Worm (Caenorhabditis elegans): ENCODE measurements around the gene K08E4.8.

ce11 chrIV:12075497-12075896, 14.4 kb upstream of the K08E4.8 start, which contains the start of gene K08E4.7:
- TF ChIP-seq ama-1 (optimal IDR thresholded peaks at IDR 0.05) (no peak), fkh-2 (tag; optimal IDR thresholded peaks at IDR 0.05) (no peak), fkh-10 (GFP tag; optimal IDR thresholded peaks at IDR 0.05) (no peak), ztf-4 (tag; optimal IDR thresholded peaks at IDR 0.05) (no peak), pha-4 (tag; optimal IDR thresholded peaks at IDR 0.05) (no peak), nhr-237 (tag; optimal IDR thresholded peaks at IDR 0.05) (no peak), ztf-11 (tag; optimal IDR thresholded peaks at IDR 0.05) (no peak), lin-15B (tag; optimal IDR thresholded peaks at IDR 0.05) (no peak), jun-1 (tag; optimal IDR thresholded peaks at IDR 0.05) (no peak)

Data from whole organism, L3 larva.